Worm (Caenorhabditis elegans): ENCODE data around the gene EEED8.15.
A peak's percentile ranks its signal among the peaks of the same experiment; 100 is the strongest.

The EEED8.15 gene

ce11 chrII:5399201-5399600 is 19.8 kb upstream of the EEED8.15 start, which contains the start of gene mog-5:
Gene mog-5 (plus strand): TSS chrII:5399538.
- TF ChIP-seq egl-27 (tag; optimal IDR thresholded peaks at IDR 0.05) (no peak), pha-4 (GFP tag; IDR thresholded peaks at IDR 0.05) (no peak), pha-4 (tag; optimal IDR thresholded peaks at IDR 0.05) (peak; percentile 25), ZK546.5 (tag; optimal IDR thresholded peaks at IDR 0.05) (no peak), hmg-1.1 (GFP tag; IDR thresholded peaks at IDR 0.05) (no peak), nhr-77 (tag; optimal IDR thresholded peaks at IDR 0.05) (no peak), mes-2 (tag; optimal IDR thresholded peaks at IDR 0.05; ENCODE audit: poor library complexity, severe bottlenecking) (peak; percentile 77), mep-1 (tag; optimal IDR thresholded peaks at IDR 0.05) (no peak), hlh-30 (tag; optimal IDR thresholded peaks at IDR 0.05; ENCODE audit: insufficient read depth) (peak; percentile 23), Y48G9A.11 (GFP tag; IDR thresholded peaks at IDR 0.05) (no peak), dpl-1 (GFP tag; optimal IDR thresholded peaks at IDR 0.05) (peak; percentile 26), lin-38 (GFP tag; IDR thresholded peaks at IDR 0.05) (peak; percentile 40; the same call in 1 of the 2 replicates), arid-1 (GFP tag; conservative IDR thresholded peaks at IDR 0.05) (no peak)

DNA sequence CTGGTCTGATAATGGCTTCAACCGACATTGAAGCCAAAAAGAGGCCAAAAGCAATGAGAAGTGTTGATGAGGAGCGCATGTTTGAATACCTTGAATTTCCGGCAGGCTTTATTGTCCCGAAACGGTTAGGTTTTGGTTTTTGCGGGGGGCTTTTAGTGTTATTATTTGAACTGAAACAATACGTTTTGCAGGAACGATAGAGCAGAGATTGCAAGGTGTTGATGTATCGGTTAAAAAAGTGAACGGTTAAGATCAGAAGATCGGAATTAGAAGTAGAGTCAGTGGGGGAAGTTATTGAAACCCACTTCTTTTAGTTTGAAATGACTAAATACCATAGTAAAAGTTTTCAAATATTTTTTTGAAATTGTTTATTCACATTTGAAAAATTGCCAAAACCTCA is 11.5 kb upstream of the EEED8.15 start, which contains the start of gene clec-141:
clec-141 (minus strand) TSS at position 101 of the 400 bp plus-strand sequence.
- no peak for TF ChIP-seq mep-1 (tag; optimal IDR thresholded peaks at IDR 0.05)
- TF ChIP-seq daf-16 (GFP tag; optimal IDR thresholded peaks at IDR 0.05) = no peak
- TF ChIP-seq daf-16 (tag; optimal IDR thresholded peaks at IDR 0.05) = no peak
- TF ChIP-seq F10B5.3 (tag; optimal IDR thresholded peaks at IDR 0.05) = no peak
- no peak for TF ChIP-seq snpc-1.2 (GFP tag; IDR thresholded peaks at IDR 0.05)
- TF ChIP-seq dve-1 (tag; optimal IDR thresholded peaks at IDR 0.05; ENCODE audit: insufficient read depth) = no peak
- no peak for TF ChIP-seq ztf-11 (tag; optimal IDR thresholded peaks at IDR 0.05)
- TF ChIP-seq F37D6.2 (tag; optimal IDR thresholded peaks at IDR 0.05) = no peak
- no peak for TF ChIP-seq T20F7.1 (GFP tag; optimal IDR thresholded peaks at IDR 0.05)

DNA sequence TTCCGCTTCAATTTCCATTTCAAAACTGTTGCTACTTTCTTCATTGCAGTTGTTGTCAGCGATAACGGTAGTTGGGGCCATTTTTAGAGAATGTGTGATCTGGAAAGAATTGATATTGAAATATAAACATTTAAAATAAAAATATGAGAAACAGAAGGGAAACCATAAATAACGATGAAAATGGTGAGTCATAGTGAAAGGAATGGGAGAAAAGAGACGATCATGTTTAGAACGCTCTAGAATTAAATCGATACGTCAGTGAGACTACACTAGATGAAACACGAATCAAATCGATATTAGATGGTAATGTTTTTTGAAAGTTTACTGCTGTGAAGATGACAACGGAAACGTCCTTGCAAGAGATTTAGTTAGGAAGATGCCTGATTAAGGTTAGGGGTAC is 10.1 kb upstream of the EEED8.15 start, which contains the start of the genes EEED8.12 and EEED8.4:
EEED8.12 (minus strand) TSS at position 101 of the 400 bp plus-strand sequence.
EEED8.4 (plus strand) TSS at position 396 of the 400 bp plus-strand sequence.
- TF ChIP-seq zip-11 (GFP tag; IDR thresholded peaks at IDR 0.05) (no peak), ama-1 (optimal IDR thresholded peaks at IDR 0.05) (no peak), nhr-77 (tag; optimal IDR thresholded peaks at IDR 0.05) (no peak), lsy-2 (tag; optimal IDR thresholded peaks at IDR 0.05) (no peak), saeg-2 (GFP tag; IDR thresholded peaks at IDR 0.05) (no peak), ceh-44 (GFP tag; IDR thresholded peaks at IDR 0.05) (no peak), spr-1 (tag; optimal IDR thresholded peaks at IDR 0.05) (no peak), nhr-28 (tag; optimal IDR thresholded peaks at IDR 0.05) (no peak), mxl-2 (GFP tag; conservative IDR thresholded peaks at IDR 0.05) (no peak), lin-38 (GFP tag; IDR thresholded peaks at IDR 0.05) (no peak), Y75B8A.6 (GFP tag; IDR thresholded peaks at IDR 0.05) (no peak), daf-8 (GFP tag; IDR thresholded peaks at IDR 0.05) (no peak)

- TF ChIP-seq F10B5.3 (tag; optimal IDR thresholded peaks at IDR 0.05) (no peak), ztf-7 (tag; optimal IDR thresholded peaks at IDR 0.05) (no peak), vab-7 (GFP tag; IDR thresholded peaks at IDR 0.05) (no peak), aly-2 (tag; optimal IDR thresholded peaks at IDR 0.05) (no peak), T26A8.4 (GFP tag; IDR thresholded peaks at IDR 0.05) (no peak), ctbp-1 (GFP tag; IDR thresholded peaks at IDR 0.05) (no peak), Y5F2A.4 (GFP tag; optimal IDR thresholded peaks at IDR 0.05) (no peak), F37D6.2 (tag; optimal IDR thresholded peaks at IDR 0.05) (no peak), lim-7 (GFP tag; IDR thresholded peaks at IDR 0.05) (no peak), nhr-237 (tag; optimal IDR thresholded peaks at IDR 0.05) (no peak), ZK546.5 (tag; optimal IDR thresholded peaks at IDR 0.05) (no peak)
Measured at ce11 chrII:5412467-5412866, 6.6 kb upstream of the EEED8.15 start, which contains the start of the genes EEED8.13 and EEED8.18. Gene EEED8.13 (minus strand): TSS chrII:5412567. Gene EEED8.18 (minus strand): TSS chrII:5412610.

Measured in whole organism, L4 larva.